Fruit fly (Drosophila melanogaster) whole organism, embryonic: ENCODE results near the gene Mks1.

Experiments used
- BtbVII ChIP-seq: fragments of 200-800 bp; sonication (Bioruptor generic); optimal IDR thresholded peaks from 3 replicates; lab custom pipeline; 2017; ENCODE audit warnings: missing biosample characterization, mild to moderate bottlenecking, missing genetic modification characterization
- CG10565 ChIP-seq: fragments of 200-800 bp; sonication (Bioruptor generic); optimal IDR thresholded peaks from 3 replicates; lab custom pipeline; 2016; ENCODE audit warnings: missing biosample characterization, mild to moderate bottlenecking, missing genetic modification characterization
- CG11093 ChIP-seq: fragments of 200-800 bp; sonication (Bioruptor generic); IDR thresholded peaks from 3 replicates; pipeline ENCODE4 v1.3.6; 2022; ENCODE audit warnings: missing biosample characterization, missing genetic modification characterization
- CG12299 ChIP-seq: fragments of 200-800 bp; sonication (Bioruptor generic); optimal IDR thresholded peaks from 2 replicates; lab custom pipeline; 2018; ENCODE audit warnings: missing biosample characterization, mild to moderate bottlenecking, missing genetic modification characterization
- CG14667 ChIP-seq: fragments of 200-800 bp; sonication (Bioruptor generic); IDR thresholded peaks from 2 replicates; pipeline ENCODE4 v1.3.6; 2022; ENCODE audit warnings: missing biosample characterization, missing genetic modification characterization
- CG16779 ChIP-seq: fragments of 200-800 bp; sonication (Bioruptor generic); IDR thresholded peaks from 2 replicates; pipeline ENCODE4 v1.3.6; 2022; ENCODE audit warnings: missing biosample characterization, missing genetic modification characterization
- CG16815 ChIP-seq: fragments of 200-800 bp; sonication (Bioruptor generic); optimal IDR thresholded peaks from 3 replicates; lab custom pipeline; 2017; ENCODE audit warnings: missing biosample characterization, mild to moderate bottlenecking, missing genetic modification characterization
- CG17829 ChIP-seq: fragments of 200-800 bp; optimal IDR thresholded peaks from 2 replicates; lab custom pipeline; 2019; ENCODE audit warnings: missing biosample characterization, mild to moderate bottlenecking, missing genetic modification characterization, moderate library complexity
- CG30431 ChIP-seq: fragments of 200-800 bp; sonication (Bioruptor generic); optimal IDR thresholded peaks from 2 replicates; lab custom pipeline; 2017; ENCODE audit warnings: missing biosample characterization, missing genetic modification characterization
- CG3163 ChIP-seq: fragments of 200-800 bp; sonication (Bioruptor generic); optimal IDR thresholded peaks from 3 replicates; lab custom pipeline; 2016; ENCODE audit warnings: missing biosample characterization, missing genetic modification characterization
- CG33557 ChIP-seq: fragments of 200-800 bp; sonication (Bioruptor generic); optimal IDR thresholded peaks from 2 replicates; lab custom pipeline; 2019; ENCODE audit warnings: missing biosample characterization, mild to moderate bottlenecking, missing genetic modification characterization, moderate library complexity
- CG34376 ChIP-seq: fragments of 200-800 bp; sonication (Bioruptor generic); optimal IDR thresholded peaks from 2 replicates; lab custom pipeline; 2018; ENCODE audit warnings: missing biosample characterization, mild to moderate bottlenecking, missing genetic modification characterization
- CG4282 ChIP-seq: fragments of 200-800 bp; sonication (Bioruptor generic); optimal IDR thresholded peaks from 2 replicates; lab custom pipeline; 2016; ENCODE audit warnings: missing biosample characterization, missing genetic modification characterization
- CG4820 ChIP-seq: fragments of 200-800 bp; sonication (Bioruptor generic); optimal IDR thresholded peaks from 3 replicates; lab custom pipeline; 2016; ENCODE audit warnings: missing biosample characterization, missing genetic modification characterization
- CG8359 ChIP-seq: fragments of 200-800 bp; sonication (Bioruptor generic); optimal IDR thresholded peaks from 2 replicates; lab custom pipeline; 2017; ENCODE audit warnings: missing biosample characterization, mild to moderate bottlenecking, missing genetic modification characterization, borderline replicate concordance
- CG8478 ChIP-seq: fragments of >200 bp; optimal IDR thresholded peaks from 2 replicates; lab custom pipeline; 2018
- CG8944 ChIP-seq: fragments of 200-800 bp; sonication (Bioruptor generic); optimal IDR thresholded peaks from 3 replicates; lab custom pipeline; 2016; ENCODE audit warnings: missing biosample characterization, missing genetic modification characterization
- CG9609 ChIP-seq: fragments of 200-800 bp; sonication (Bioruptor generic); optimal IDR thresholded peaks from 3 replicates; lab custom pipeline; 2016; ENCODE audit warnings: missing biosample characterization, missing genetic modification characterization
- CG9727 ChIP-seq: fragments of 200-800 bp; sonication (Bioruptor generic); optimal IDR thresholded peaks from 3 replicates; lab custom pipeline; 2017; ENCODE audit warnings: missing biosample characterization, mild to moderate bottlenecking, missing genetic modification characterization
- CoRest ChIP-seq: fragments of 200-800 bp; sonication (Bioruptor generic); optimal IDR thresholded peaks from 3 replicates; lab custom pipeline; 2018; ENCODE audit warnings: missing biosample characterization, mild to moderate bottlenecking, missing genetic modification characterization, moderate library complexity
- Deaf1 ChIP-seq: fragments of 200-800 bp; optimal IDR thresholded peaks from 3 replicates; lab custom pipeline; 2019; ENCODE audit warnings: missing biosample characterization, mild to moderate bottlenecking, missing genetic modification characterization, moderate library complexity
- Dek ChIP-seq: fragments of 200-800 bp; sonication (Bioruptor generic); optimal IDR thresholded peaks from 3 replicates; lab custom pipeline; 2019; ENCODE audit warnings: missing biosample characterization, mild to moderate bottlenecking, missing genetic modification characterization, moderate library complexity
- Dfd ChIP-seq, 2 experiments: fragments of >200 bp; optimal IDR thresholded peaks; 2 replicates each; lab custom pipeline; 2017; ENCODE audit warnings: missing biosample characterization in 2 of 2, missing genetic modification characterization in 2 of 2
- Eip74EF ChIP-seq, 2 experiments: fragments of 200-800 bp in 1 of 2; fragments of >200 bp in 1 of 2; sonication (Bioruptor generic) in 1 of 2; optimal IDR thresholded peaks; 2 replicates each; lab custom pipeline; 2017 to 2019; ENCODE audit warnings: missing biosample characterization in 2 of 2, missing genetic modification characterization in 2 of 2, mild to moderate bottlenecking in 1 of 2, moderate library complexity in 1 of 2
- HLH4C ChIP-seq: fragments of 200-800 bp; sonication (Bioruptor generic); IDR thresholded peaks from 3 replicates; pipeline ENCODE4 v1.3.6; 2022; ENCODE audit warnings: missing biosample characterization, missing genetic modification characterization; ENCODE audit not compliant: partially characterized antibody
- Hr78 ChIP-seq, 2 experiments: fragments of 200-800 bp in 1 of 2; fragments of >200 bp in 1 of 2; sonication (Bioruptor generic) in 1 of 2; optimal IDR thresholded peaks; 2 replicates each; lab custom pipeline; 2017 to 2019; ENCODE audit warnings: missing biosample characterization in 2 of 2, missing genetic modification characterization in 2 of 2, mild to moderate bottlenecking in 1 of 2, moderate library complexity in 1 of 2
- Lpt ChIP-seq: fragments of >200 bp; optimal IDR thresholded peaks from 2 replicates; lab custom pipeline; 2018; ENCODE audit warnings: missing biosample characterization, missing genetic modification characterization
- Myb ChIP-seq: fragments of 200-800 bp; sonication (Bioruptor generic); optimal IDR thresholded peaks from 2 replicates; lab custom pipeline; 2016; ENCODE audit warnings: missing biosample characterization, missing genetic modification characterization
- Poxn ChIP-seq: fragments of 200-800 bp; sonication (Bioruptor generic); IDR thresholded peaks from 2 replicates; pipeline ENCODE4 v1.3.6; 2022; ENCODE audit warnings: missing biosample characterization, missing genetic modification characterization
- Xrp1 ChIP-seq: fragments of 200-800 bp; sonication (Bioruptor generic); IDR thresholded peaks from 2 replicates; pipeline ENCODE4 v1.3.6; 2022; ENCODE audit warnings: missing biosample characterization, missing genetic modification characterization
- amos ChIP-seq: fragments of 200-800 bp; sonication (Bioruptor generic); IDR thresholded peaks from 2 replicates; pipeline ENCODE4 v1.3.6; 2022; ENCODE audit warnings: missing biosample characterization, missing genetic modification characterization; ENCODE audit not compliant: partially characterized antibody
- ase ChIP-seq: fragments of 200-800 bp; sonication (Bioruptor generic); IDR thresholded peaks from 3 replicates; pipeline ENCODE4 v1.3.6; 2022; ENCODE audit warnings: missing biosample characterization, missing genetic modification characterization
- croc ChIP-seq: fragments of 200-800 bp; sonication (Bioruptor generic); conservative IDR thresholded peaks from 3 replicates; pipeline ENCODE4 v1.3.6; 2022; ENCODE audit warnings: missing biosample characterization, missing genetic modification characterization
- en ChIP-seq: fragments of 200-800 bp; sonication (Bioruptor generic); optimal IDR thresholded peaks from 2 replicates; lab custom pipeline; 2016; ENCODE audit warnings: missing biosample characterization, missing genetic modification characterization
- esg ChIP-seq: fragments of 200-800 bp; sonication (Bioruptor generic); conservative IDR thresholded peaks from 2 replicates; pipeline ENCODE4 v1.3.6; 2022; ENCODE audit warnings: missing biosample characterization, missing genetic modification characterization
- inv ChIP-seq: fragments of 200-800 bp; sonication (Bioruptor generic); IDR thresholded peaks from 2 replicates; pipeline ENCODE4 v1.3.6; 2022; ENCODE audit warnings: missing biosample characterization, missing genetic modification characterization; ENCODE audit not compliant: partially characterized antibody
- kay ChIP-seq: fragments of 200-800 bp; sonication (Bioruptor generic); optimal IDR thresholded peaks from 2 replicates; lab custom pipeline; 2016; ENCODE audit warnings: missing biosample characterization, missing genetic modification characterization
- lov ChIP-seq, 2 experiments: fragments of 200-800 bp in 1 of 2; fragments of >200 bp in 1 of 2; sonication (Bioruptor generic) in 1 of 2; IDR thresholded peaks in 1 of 2; optimal IDR thresholded peaks in 1 of 2; 2 replicates in 1 of 2; 3 replicates in 1 of 2; pipeline versions ENCODE4 v1.3.6 to Lab custom; 2017 to 2022; ENCODE audit warnings: missing biosample characterization in 1 of 2, missing genetic modification characterization in 1 of 2
- nerfin-2 ChIP-seq: fragments of 200-800 bp; sonication (Bioruptor generic); IDR thresholded peaks from 2 replicates; pipeline ENCODE4 v1.3.6; 2022; ENCODE audit warnings: missing biosample characterization, missing genetic modification characterization; ENCODE audit not compliant: partially characterized antibody
- oc ChIP-seq: fragments of 200-800 bp; sonication (Bioruptor generic); optimal IDR thresholded peaks from 2 replicates; lab custom pipeline; 2018; ENCODE audit warnings: missing biosample characterization, mild to moderate bottlenecking, missing genetic modification characterization, moderate library complexity
- odd ChIP-seq: fragments of 200-800 bp; sonication (Bioruptor generic); optimal IDR thresholded peaks from 2 replicates; lab custom pipeline; 2017; ENCODE audit warnings: missing biosample characterization, mild to moderate bottlenecking, missing genetic modification characterization
- org-1 ChIP-seq: fragments of 200-800 bp; sonication (Bioruptor generic); optimal IDR thresholded peaks from 2 replicates; lab custom pipeline; 2017; ENCODE audit warnings: missing biosample characterization, missing genetic modification characterization
- p53 ChIP-seq: fragments of 200-800 bp; sonication (Bioruptor generic); optimal IDR thresholded peaks from 2 replicates; lab custom pipeline; 2016; ENCODE audit warnings: missing biosample characterization, missing genetic modification characterization
- pho ChIP-seq: fragments of 200-800 bp; sonication (Bioruptor generic); optimal IDR thresholded peaks from 2 replicates; lab custom pipeline; 2016; ENCODE audit warnings: missing biosample characterization, missing genetic modification characterization
- run ChIP-seq: fragments of 200-800 bp; sonication (Bioruptor generic); optimal IDR thresholded peaks from 3 replicates; lab custom pipeline; 2018; ENCODE audit warnings: missing biosample characterization, mild to moderate bottlenecking, missing genetic modification characterization
- ssp ChIP-seq: fragments of 200-800 bp; sonication (Bioruptor generic); IDR thresholded peaks from 2 replicates; pipeline ENCODE4 v1.3.6; 2022; ENCODE audit warnings: missing biosample characterization, missing genetic modification characterization
- tgo ChIP-seq: fragments of 200-800 bp; sonication (Bioruptor generic); IDR thresholded peaks from 3 replicates; pipeline ENCODE4 v1.3.6; 2022; ENCODE audit warnings: missing biosample characterization, missing genetic modification characterization
- zen ChIP-seq: fragments of 200-800 bp; sonication (Bioruptor generic); optimal IDR thresholded peaks from 3 replicates; lab custom pipeline; 2018; ENCODE audit warnings: missing biosample characterization, mild to moderate bottlenecking, missing genetic modification characterization, moderate library complexity
- zf30C ChIP-seq: fragments of 200-800 bp; sonication (Bioruptor generic); optimal IDR thresholded peaks from 3 replicates; lab custom pipeline; 2018; ENCODE audit warnings: missing biosample characterization, mild to moderate bottlenecking, missing genetic modification characterization
- zfh1 ChIP-seq: fragments of 200-800 bp; sonication (Bioruptor generic); IDR thresholded peaks from 3 replicates; pipeline ENCODE4 v1.3.6; 2022; ENCODE audit warnings: missing biosample characterization, missing genetic modification characterization
- zfh2 ChIP-seq: fragments of 200-800 bp; sonication (Bioruptor generic); optimal IDR thresholded peaks from 2 replicates; lab custom pipeline; 2016; ENCODE audit warnings: missing biosample characterization, missing genetic modification characterization

Gene Mks1

DNA sequence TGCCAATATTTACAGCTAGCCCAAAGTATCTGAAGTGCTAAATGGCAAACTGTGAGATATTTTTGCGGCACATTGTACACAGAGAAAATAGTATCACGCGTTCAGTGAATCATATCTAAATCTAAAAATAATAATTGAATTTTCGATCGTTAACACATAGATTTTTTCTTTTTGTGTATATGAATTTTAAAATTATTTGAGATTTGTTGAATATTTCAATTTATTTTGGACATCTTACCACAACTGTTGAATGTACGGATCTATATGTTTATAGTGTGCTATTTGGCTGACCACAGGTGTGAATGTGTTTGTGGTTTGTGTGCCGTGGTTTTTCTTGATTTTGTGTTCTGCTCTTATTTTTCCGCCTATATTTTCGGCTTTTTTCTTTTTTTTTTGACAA, 26.6 kb downstream of the Mks1 start (continued):
- TF ChIP-seq nerfin-2 (GFP tag; lab: Robert Waterston, UW) (no peak), p53 (GFP tag; lab: Kevin White, UChicago) (no peak), Deaf1 (no peak), CG17829 (tag; lab: Kevin White, UChicago) (no peak), en (GFP tag; lab: Kevin White, UChicago) (peak; percentile 32), run (peak; percentile 57), org-1 (GFP tag; lab: Kevin White, UChicago) (peak; percentile 61), ase (GFP tag; lab: Robert Waterston, UW) (no peak), zf30C (GFP tag; lab: Kevin White, UChicago) (no peak), Lpt (GFP tag; lab: Kevin White, UChicago) (no peak), croc (GFP tag; lab: Robert Waterston, UW) (no peak), Poxn (no peak), CG12299 (no peak), HLH4C (GFP tag; lab: Robert Waterston, UW) (no peak), pho (GFP tag; lab: Kevin White, UChicago) (peak; percentile 65), esg (GFP tag; lab: Robert Waterston, UW) (peak; percentile 58), CG8478 (lab: Kevin White, UChicago) (no peak), odd (GFP tag; lab: Kevin White, UChicago) (peak; percentile 31), CG4282 (GFP tag; lab: Kevin White, UChicago) (no peak), Hr78 (GFP tag; optimal IDR thresholded peaks at IDR 0.05; lab: Kevin White, UChicago) (no peak), CG9727 (GFP tag; lab: Kevin White, UChicago) (peak; percentile 73), Dfd (GFP tag; optimal IDR thresholded peaks at IDR 0.05; lab: Kevin White, UChicago) (no peak), oc (tag; lab: Kevin White, UChicago) (no peak), CG8944 (GFP tag; lab: Kevin White, UChicago) (no peak), CG16779 (no peak), BtbVII (GFP tag; lab: Kevin White, UChicago) (peak; percentile 41), CG30431 (GFP tag; lab: Kevin White, UChicago) (no peak), Xrp1 (GFP tag; lab: Robert Waterston, UW) (peak; percentile 51), tgo (GFP tag; lab: Robert Waterston, UW) (peak; percentile 46; the same call in 1 of the 3 replicates), CG34376 (GFP tag; lab: Kevin White, UChicago) (no peak), CG3163 (GFP tag; lab: Kevin White, UChicago) (no peak), CG8359 (GFP tag; lab: Kevin White, UChicago) (no peak), CG33557 (no peak), CG10565 (no peak), lov (optimal IDR thresholded peaks at IDR 0.05; lab: Kevin White, UChicago) (no peak), lov (GFP tag; IDR thresholded peaks at IDR 0.05; lab: Robert Waterston, UW) (no peak), CG14667 (GFP tag; lab: Robert Waterston, UW) (peak; percentile 37; the same call in 1 of the 2 replicates), ssp (GFP tag; lab: Robert Waterston, UW) (peak; percentile 17; the same call in 1 of the 2 replicates), kay (GFP tag; lab: Kevin White, UChicago) (no peak), Eip74EF (GFP tag; optimal IDR thresholded peaks at IDR 0.05; lab: Kevin White, UChicago) (no peak), CG16815 (peak; percentile 36), CG11093 (GFP tag; lab: Robert Waterston, UW) (no peak), CG4820 (GFP tag; lab: Kevin White, UChicago) (peak; percentile 51), Myb (GFP tag; lab: Kevin White, UChicago) (no peak), amos (GFP tag; lab: Robert Waterston, UW) (no peak), zen (no peak), inv (GFP tag; lab: Robert Waterston, UW) (no peak), zfh1 (GFP tag; lab: Robert Waterston, UW) (0 out of 3 replicates have a peak, but pooled peaks have one; percentile 52), CG9609 (peak; percentile 35), zfh2 (GFP tag; lab: Kevin White, UChicago) (peak; percentile 65), Dek (tag; lab: Kevin White, UChicago) (peak; percentile 50), CoRest (tag; lab: Kevin White, UChicago) (peak; percentile 69)
